Worm (Caenorhabditis elegans) whole organism, L4/young adult: ENCODE measurements around the gene ZK262.2.

Source experiments
- dao-5 ChIP-seq: sonication (generic microtip); optimal IDR thresholded peaks from 2 replicates; lab custom pipeline; 2016; ENCODE audit warnings: missing genotype, missing genetic modification characterization, moderate library complexity, missing compliant biosample characterization
- him-1 ChIP-seq: sonication (generic microtip); optimal IDR thresholded peaks from 2 replicates; lab custom pipeline; 2016; ENCODE audit warnings: missing genotype, missing genetic modification reagents, missing genetic modification characterization, missing compliant biosample characterization

ce11 chrV:18412887-18413286 lies at the start of gene ZK262.2:
- TF ChIP-seq him-1 (no peak), dao-5 (no peak)
